Fruit fly (Drosophila melanogaster) whole organism: Measurements from ENCODE around the gene Orct.

Experiments used
- CG8478 ChIP-seq: fragments of >200 bp; optimal IDR thresholded peaks from 2 replicates; lab custom pipeline; 2018; ENCODE audit warnings: inconsistent platforms
- Dll ChIP-seq: fragments of >200 bp; optimal IDR thresholded peaks from 2 replicates; lab custom pipeline; 2017
- EcR ChIP-seq, 2 experiments: fragments of >200 bp; optimal IDR thresholded peaks; 2 replicates each; lab custom pipeline; 2017; ENCODE audit warnings: missing biosample characterization in 2 of 2, missing genetic modification characterization in 2 of 2, missing genetic modification reagents in 2 of 2
- pan ChIP-seq: fragments of >200 bp; optimal IDR thresholded peaks from 2 replicates; lab custom pipeline; 2017
- psq ChIP-seq: fragments of >200 bp; optimal IDR thresholded peaks from 2 replicates; lab custom pipeline; 2017
- usp ChIP-seq: fragments of >200 bp; optimal IDR thresholded peaks from 2 replicates; lab custom pipeline; 2017; ENCODE audit warnings: missing biosample characterization, missing genetic modification characterization, mixed read lengths

- TF ChIP-seq Dll (lab: Kevin White, UChicago) (no peak), psq (lab: Kevin White, UChicago) (no peak), pan (lab: Kevin White, UChicago) (no peak), EcR (GFP tag; optimal IDR thresholded peaks at IDR 0.05; lab: Kevin White, UChicago) (no peak), CG8478 (lab: Kevin White, UChicago) (no peak), usp (GFP tag; lab: Kevin White, UChicago) (no peak)
Measured at dm6 chr3R:24301520-24301919, 25.5 kb downstream of the Orct start.
